Fruit fly (Drosophila melanogaster) whole organism, embryonic: ENCODE measurements around the gene CG7810.

Experiments
- Adf1 ChIP-seq: fragments of 200-800 bp; sonication (Bioruptor generic); IDR thresholded peaks from 2 replicates; pipeline ENCODE4 v1.3.6; 2022; ENCODE audit warnings: missing biosample characterization, missing genetic modification characterization
- Antp ChIP-seq: fragments of 200-800 bp; sonication (Bioruptor generic); optimal IDR thresholded peaks from 3 replicates; lab custom pipeline; 2016; ENCODE audit warnings: missing biosample characterization, missing genetic modification characterization
- Awh ChIP-seq: fragments of 200-800 bp; sonication (Bioruptor generic); IDR thresholded peaks from 2 replicates; pipeline ENCODE4, ENCODE4 v1.3.6; 2022; ENCODE audit warnings: missing biosample characterization, missing genetic modification characterization
- Bteb2 ChIP-seq: fragments of 200-800 bp; sonication (Bioruptor generic); optimal IDR thresholded peaks from 2 replicates; lab custom pipeline; 2016; ENCODE audit warnings: missing biosample characterization, missing genetic modification characterization
- CG11093 ChIP-seq: fragments of 200-800 bp; sonication (Bioruptor generic); IDR thresholded peaks from 3 replicates; pipeline ENCODE4 v1.3.6; 2022; ENCODE audit warnings: missing biosample characterization, missing genetic modification characterization
- CG17186 ChIP-seq: fragments of 200-800 bp; sonication (Bioruptor generic); optimal IDR thresholded peaks from 3 replicates; lab custom pipeline; 2017; ENCODE audit warnings: missing biosample characterization, missing genetic modification reagents, missing genetic modification characterization
- CG17612 ChIP-seq: fragments of 200-800 bp; sonication (Bioruptor generic); IDR thresholded peaks from 2 replicates; pipeline ENCODE4 v1.3.6; 2022; ENCODE audit warnings: missing biosample characterization, missing genetic modification characterization
- CG1792 ChIP-seq: fragments of 200-800 bp; sonication (Bioruptor generic); optimal IDR thresholded peaks from 2 replicates; lab custom pipeline; 2016; ENCODE audit warnings: missing biosample characterization, missing genetic modification characterization
- CG30020 ChIP-seq: fragments of 200-800 bp; optimal IDR thresholded peaks from 2 replicates; lab custom pipeline; 2019; ENCODE audit warnings: missing biosample characterization, mild to moderate bottlenecking, missing genetic modification characterization, moderate library complexity
- CG31365 ChIP-seq: fragments of 200-800 bp; sonication (Bioruptor generic); optimal IDR thresholded peaks from 2 replicates; lab custom pipeline; 2018; ENCODE audit warnings: missing biosample characterization, mild to moderate bottlenecking, missing genetic modification characterization
- CG33557 ChIP-seq: fragments of 200-800 bp; sonication (Bioruptor generic); optimal IDR thresholded peaks from 2 replicates; lab custom pipeline; 2019; ENCODE audit warnings: missing biosample characterization, mild to moderate bottlenecking, missing genetic modification characterization, moderate library complexity
- CG3847 ChIP-seq: fragments of 200-800 bp; sonication (Bioruptor generic); IDR thresholded peaks from 2 replicates; pipeline ENCODE4 v1.3.6; 2022; ENCODE audit warnings: missing biosample characterization, missing genetic modification characterization
- CG4424 ChIP-seq: fragments of 200-800 bp; sonication (Bioruptor generic); optimal IDR thresholded peaks from 3 replicates; lab custom pipeline; 2016; ENCODE audit warnings: missing biosample characterization, missing genetic modification characterization
- CG6813 ChIP-seq: fragments of 200-800 bp; sonication (Bioruptor generic); optimal IDR thresholded peaks from 2 replicates; lab custom pipeline; 2017; ENCODE audit warnings: missing biosample characterization, missing genetic modification characterization, mild to moderate bottlenecking, moderate library complexity, missing genetic modification reagents
- CG7928 ChIP-seq: fragments of 200-800 bp; sonication (Bioruptor generic); optimal IDR thresholded peaks from 2 replicates; lab custom pipeline; 2017; ENCODE audit warnings: missing biosample characterization, mild to moderate bottlenecking, missing genetic modification characterization
- CG9727 ChIP-seq: fragments of 200-800 bp; sonication (Bioruptor generic); optimal IDR thresholded peaks from 3 replicates; lab custom pipeline; 2017; ENCODE audit warnings: missing biosample characterization, mild to moderate bottlenecking, missing genetic modification characterization
- CoRest ChIP-seq: fragments of 200-800 bp; sonication (Bioruptor generic); optimal IDR thresholded peaks from 3 replicates; lab custom pipeline; 2018; ENCODE audit warnings: missing biosample characterization, mild to moderate bottlenecking, missing genetic modification characterization, moderate library complexity
- CrebB ChIP-seq: fragments of 200-800 bp; sonication (Bioruptor generic); optimal IDR thresholded peaks from 3 replicates; lab custom pipeline; 2018; ENCODE audit warnings: missing biosample characterization, mild to moderate bottlenecking, missing genetic modification characterization
- Ets97D ChIP-seq: fragments of 200-800 bp; sonication (Bioruptor generic); optimal IDR thresholded peaks from 3 replicates; lab custom pipeline; 2016; ENCODE audit warnings: missing biosample characterization, missing genetic modification characterization
- Gsc ChIP-seq: fragments of 200-800 bp; sonication (Bioruptor generic); IDR thresholded peaks from 2 replicates; pipeline ENCODE4 v1.3.6; 2022; ENCODE audit warnings: missing biosample characterization, missing genetic modification characterization
- Hand ChIP-seq: fragments of 200-800 bp; sonication (Bioruptor generic); optimal IDR thresholded peaks from 2 replicates; lab custom pipeline; 2017; ENCODE audit warnings: mild to moderate bottlenecking, missing biosample characterization, missing genetic modification reagents, missing genetic modification characterization
- Hr39 ChIP-seq: fragments of >200 bp; optimal IDR thresholded peaks from 2 replicates; lab custom pipeline; 2017
- NC2β ChIP-seq: fragments of 200-800 bp; sonication (Bioruptor generic); optimal IDR thresholded peaks from 2 replicates; lab custom pipeline; 2016; ENCODE audit warnings: missing biosample characterization, missing genetic modification characterization
- Neu2 ChIP-seq: fragments of 200-800 bp; sonication (Bioruptor generic); optimal IDR thresholded peaks from 3 replicates; lab custom pipeline; 2016; ENCODE audit warnings: missing biosample characterization, missing genetic modification characterization, borderline replicate concordance
- Optix ChIP-seq: fragments of 200-800 bp; sonication (Bioruptor generic); IDR thresholded peaks from 3 replicates; pipeline ENCODE4 v1.3.6; 2022; ENCODE audit warnings: missing biosample characterization, missing genetic modification characterization
- PHDP ChIP-seq: fragments of 200-800 bp; sonication (Bioruptor generic); optimal IDR thresholded peaks from 3 replicates; lab custom pipeline; 2018; ENCODE audit warnings: missing biosample characterization, mild to moderate bottlenecking, missing genetic modification characterization, moderate library complexity
- Pdp1 ChIP-seq, 2 experiments: fragments of 200-800 bp; sonication (Bioruptor generic); optimal IDR thresholded peaks; 3 replicates each; lab custom pipeline; 2016; ENCODE audit warnings: missing biosample characterization in 2 of 2, missing genetic modification characterization in 2 of 2, mild to moderate bottlenecking in 1 of 2, moderate library complexity in 1 of 2
- Side ChIP-seq: fragments of 200-800 bp; sonication (Bioruptor generic); optimal IDR thresholded peaks from 2 replicates; lab custom pipeline; 2016; ENCODE audit warnings: missing biosample characterization, missing genetic modification characterization
- Six4 ChIP-seq: fragments of 200-800 bp; sonication (Bioruptor generic); optimal IDR thresholded peaks from 2 replicates; lab custom pipeline; 2016; ENCODE audit warnings: missing biosample characterization, missing genetic modification characterization
- Vsx1 ChIP-seq: fragments of 200-800 bp; sonication (Bioruptor generic); optimal IDR thresholded peaks from 2 replicates; lab custom pipeline; 2017; ENCODE audit warnings: missing biosample characterization, mild to moderate bottlenecking, missing genetic modification characterization, missing genetic modification reagents
- bab2 ChIP-seq: fragments of 200-800 bp; sonication (Bioruptor generic); optimal IDR thresholded peaks from 2 replicates; lab custom pipeline; 2016; ENCODE audit warnings: missing biosample characterization, missing genetic modification characterization
- bcd ChIP-seq: fragments of 200-800 bp; sonication (Bioruptor generic); optimal IDR thresholded peaks from 2 replicates; lab custom pipeline; 2017; ENCODE audit warnings: missing biosample characterization, mild to moderate bottlenecking, missing genetic modification characterization
- caup ChIP-seq: fragments of 200-800 bp; sonication (Bioruptor generic); optimal IDR thresholded peaks from 3 replicates; lab custom pipeline; 2017; ENCODE audit warnings: missing biosample characterization, mild to moderate bottlenecking, missing genetic modification characterization, moderate library complexity; ENCODE audit not compliant: severe bottlenecking
- ci ChIP-seq: fragments of 200-800 bp; sonication (Bioruptor generic); IDR thresholded peaks from 3 replicates; pipeline ENCODE4 v1.3.6; 2022; ENCODE audit warnings: missing biosample characterization, missing genetic modification characterization
- crol ChIP-seq: fragments of 200-800 bp; sonication (Bioruptor generic); IDR thresholded peaks from 2 replicates; pipeline ENCODE4 v1.3.6; 2022; ENCODE audit warnings: missing biosample characterization, missing genetic modification characterization
- emc ChIP-seq: fragments of 200-800 bp; sonication (Bioruptor generic); optimal IDR thresholded peaks from 2 replicates; lab custom pipeline; 2016; ENCODE audit warnings: missing biosample characterization, missing genetic modification characterization
- esg ChIP-seq: fragments of 200-800 bp; sonication (Bioruptor generic); conservative IDR thresholded peaks from 2 replicates; pipeline ENCODE4 v1.3.6; 2022; ENCODE audit warnings: missing biosample characterization, missing genetic modification characterization
- exex ChIP-seq: fragments of 200-800 bp; sonication (Bioruptor generic); optimal IDR thresholded peaks from 4 replicates; lab custom pipeline; 2018; ENCODE audit warnings: missing biosample characterization, mild to moderate bottlenecking, missing genetic modification characterization, moderate library complexity
- eyg ChIP-seq: fragments of 200-800 bp; sonication (Bioruptor generic); optimal IDR thresholded peaks from 3 replicates; lab custom pipeline; 2016; ENCODE audit warnings: missing biosample characterization, missing genetic modification characterization
- hkb ChIP-seq, 2 experiments: fragments of 200-800 bp in 1 of 2; fragments of >200 bp in 1 of 2; sonication (Bioruptor generic) in 1 of 2; IDR thresholded peaks in 1 of 2; optimal IDR thresholded peaks in 1 of 2; 2 replicates each; pipeline versions ENCODE4 v1.3.6 to Lab custom; 2017 to 2022; ENCODE audit warnings: missing biosample characterization in 1 of 2, missing genetic modification characterization in 1 of 2
- inv ChIP-seq: fragments of 200-800 bp; sonication (Bioruptor generic); IDR thresholded peaks from 2 replicates; pipeline ENCODE4 v1.3.6; 2022; ENCODE audit warnings: missing biosample characterization, missing genetic modification characterization; ENCODE audit not compliant: partially characterized antibody
- luna ChIP-seq: fragments of 200-800 bp; sonication (Bioruptor generic); optimal IDR thresholded peaks from 2 replicates; lab custom pipeline; 2016; ENCODE audit warnings: missing biosample characterization, missing genetic modification characterization
- nerfin-2 ChIP-seq: fragments of 200-800 bp; sonication (Bioruptor generic); IDR thresholded peaks from 2 replicates; pipeline ENCODE4 v1.3.6; 2022; ENCODE audit warnings: missing biosample characterization, missing genetic modification characterization; ENCODE audit not compliant: partially characterized antibody
- nom ChIP-seq: fragments of 200-800 bp; sonication (Bioruptor generic); optimal IDR thresholded peaks from 2 replicates; lab custom pipeline; 2017; ENCODE audit warnings: missing biosample characterization, missing genetic modification characterization, mild to moderate bottlenecking, moderate library complexity, missing genetic modification reagents
- org-1 ChIP-seq: fragments of 200-800 bp; sonication (Bioruptor generic); optimal IDR thresholded peaks from 2 replicates; lab custom pipeline; 2017; ENCODE audit warnings: missing biosample characterization, missing genetic modification characterization
- psq ChIP-seq: fragments of 200-800 bp; sonication (Bioruptor generic); optimal IDR thresholded peaks from 2 replicates; lab custom pipeline; 2017; ENCODE audit warnings: missing biosample characterization, missing genetic modification characterization
- run ChIP-seq: fragments of 200-800 bp; sonication (Bioruptor generic); optimal IDR thresholded peaks from 3 replicates; lab custom pipeline; 2018; ENCODE audit warnings: missing biosample characterization, mild to moderate bottlenecking, missing genetic modification characterization
- sqz ChIP-seq: fragments of 200-800 bp; sonication (Bioruptor generic); optimal IDR thresholded peaks from 3 replicates; lab custom pipeline; 2018; ENCODE audit warnings: missing biosample characterization, mild to moderate bottlenecking, missing genetic modification characterization
- stc ChIP-seq: fragments of 200-800 bp; sonication (Bioruptor generic); IDR thresholded peaks from 2 replicates; pipeline ENCODE4 v1.3.6; 2022; ENCODE audit warnings: missing biosample characterization, missing genetic modification characterization
- vvl ChIP-seq: fragments of 200-800 bp; sonication (Bioruptor generic); IDR thresholded peaks from 2 replicates; pipeline ENCODE4 v1.3.6; 2022; ENCODE audit warnings: missing biosample characterization, missing genetic modification characterization

CG7810 gene

dm6 chr2L:8266670-8267435 is 44.1 kb downstream of the CG7810 start:
- TF ChIP-seq Adf1 (GFP tag; lab: Robert Waterston, UW) (no peak), Antp (GFP tag; lab: Kevin White, UChicago) (no peak), org-1 (GFP tag; lab: Kevin White, UChicago) (no peak), CG9727 (GFP tag; lab: Kevin White, UChicago) (no peak), Awh (GFP tag; lab: Robert Waterston, UW) (0 out of 2 replicates have a peak, but pooled peaks have one; percentile 36), exex (tag; lab: Kevin White, UChicago) (no peak), eyg (GFP tag; lab: Kevin White, UChicago) (no peak), Ets97D (GFP tag; lab: Kevin White, UChicago) (no peak), bab2 (GFP tag; lab: Kevin White, UChicago) (no peak), PHDP (tag; lab: Kevin White, UChicago) (no peak), CG4424 (GFP tag; lab: Kevin White, UChicago) (no peak), CG6813 (GFP tag; lab: Kevin White, UChicago) (no peak), hkb (optimal IDR thresholded peaks at IDR 0.05; lab: Kevin White, UChicago) (no peak), hkb (GFP tag; IDR thresholded peaks at IDR 0.05; lab: Robert Waterston, UW) (no peak), vvl (GFP tag; lab: Robert Waterston, UW) (peak; percentile 80; the same call in 1 of the 2 replicates), CG30020 (tag; lab: Kevin White, UChicago) (no peak), CoRest (tag; lab: Kevin White, UChicago) (no peak), Gsc (GFP tag; lab: Robert Waterston, UW) (no peak), CG17612 (GFP tag; lab: Robert Waterston, UW) (no peak), sqz (GFP tag; lab: Kevin White, UChicago) (no peak), nom (GFP tag; lab: Kevin White, UChicago) (peak; percentile 6), Hand (GFP tag; lab: Kevin White, UChicago) (no peak), CG11093 (GFP tag; lab: Robert Waterston, UW) (no peak), luna (GFP tag; lab: Kevin White, UChicago) (no peak), psq (peak; percentile 24), Pdp1 (GFP tag; optimal IDR thresholded peaks at IDR 0.05; lab: Kevin White, UChicago) (peak in 1 of 2 experiments; percentile 75), emc (GFP tag; lab: Kevin White, UChicago) (no peak), CG3847 (GFP tag; lab: Robert Waterston, UW) (no peak), Side (no peak), crol (no peak), NC2β (GFP tag; lab: Kevin White, UChicago) (no peak), Neu2 (GFP tag; lab: Kevin White, UChicago) (no peak), bcd (GFP tag; lab: Kevin White, UChicago) (no peak), run (tag; lab: Kevin White, UChicago) (no peak), CG1792 (GFP tag; lab: Kevin White, UChicago) (no peak), inv (GFP tag; lab: Robert Waterston, UW) (no peak), Bteb2 (no peak), CG17186 (GFP tag; lab: Kevin White, UChicago) (no peak), Hr39 (lab: Kevin White, UChicago) (no peak), Six4 (GFP tag; lab: Kevin White, UChicago) (no peak), CG7928 (GFP tag; lab: Kevin White, UChicago) (no peak), ci (GFP tag; lab: Robert Waterston, UW) (no peak; the same call in 2 of the 3 replicates), nerfin-2 (GFP tag; lab: Robert Waterston, UW) (no peak), caup (GFP tag; lab: Kevin White, UChicago) (no peak), CG31365 (no peak), CrebB (tag; lab: Kevin White, UChicago) (no peak), stc (GFP tag; lab: Robert Waterston, UW) (no peak), CG33557 (GFP tag; lab: Kevin White, UChicago) (no peak), esg (peak; percentile 29; the same call in 1 of the 2 replicates), Vsx1 (GFP tag; lab: Kevin White, UChicago) (peak; percentile 18), Optix (GFP tag; lab: Robert Waterston, UW) (no peak)
